Fruit fly (Drosophila melanogaster): ENCODE results near the gene CG13720.

CG13720 gene

DNA sequence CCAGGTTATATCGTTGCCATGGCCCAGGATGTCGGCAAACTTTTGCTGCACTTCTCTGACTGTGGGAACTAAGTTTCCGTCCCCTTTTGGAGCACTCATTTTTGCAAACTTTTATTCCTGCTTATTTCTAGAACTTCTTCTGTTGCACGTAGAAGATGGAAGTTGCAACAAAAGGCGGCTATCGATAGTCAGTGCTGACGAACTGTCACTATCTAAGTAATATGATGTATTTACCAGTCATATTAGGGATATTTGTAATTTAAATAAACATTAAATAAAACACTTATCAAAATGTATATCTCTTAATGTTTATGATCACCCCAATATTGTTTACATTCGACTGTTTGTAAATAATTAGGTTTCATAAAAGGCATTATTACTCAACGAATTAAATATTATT is 40.8 kb upstream of the CG13720 start, which contains the start of gene CG32243:
Gene CG32243, minus strand, starts transcription at position 175 of the 400 bp plus-strand sequence.
- TF ChIP-seq N (GFP tag; optimal IDR thresholded peaks at IDR 0.05) (peak; percentile 78), OdsH (GFP tag; optimal IDR thresholded peaks at IDR 0.05) (no peak)

DNA sequence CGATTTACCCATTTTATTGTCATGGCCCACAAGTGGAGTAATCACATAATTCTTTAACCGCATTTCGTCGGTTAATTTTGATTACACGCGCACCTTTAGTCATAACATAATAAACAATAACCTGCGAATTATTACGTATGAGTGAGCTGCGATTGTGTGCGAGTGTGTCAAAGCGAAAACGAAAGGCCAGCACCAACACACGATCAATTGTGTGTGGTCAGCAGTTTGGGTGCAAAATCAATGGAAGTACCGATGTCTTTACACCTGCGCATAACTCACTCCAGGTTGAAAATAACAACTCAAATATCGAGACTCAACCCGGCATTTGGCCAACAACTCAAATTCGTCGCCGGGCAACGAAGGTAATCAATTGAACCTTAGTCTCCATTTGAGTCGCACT is 34.2 kb upstream of the CG13720 start:
- TF ChIP-seq dmrt93B (GFP tag; optimal IDR thresholded peaks at IDR 0.05), result no peak
- no peak for TF ChIP-seq Jra (GFP tag; optimal IDR thresholded peaks at IDR 0.05)
- TF ChIP-seq br (GFP tag; optimal IDR thresholded peaks at IDR 0.05), result no peak
- no peak for TF ChIP-seq woc (GFP tag; optimal IDR thresholded peaks at IDR 0.05)
- no peak for TF ChIP-seq Hr83 (GFP tag; optimal IDR thresholded peaks at IDR 0.05; ENCODE audit: poor library complexity, severe bottlenecking)
- no peak for TF ChIP-seq Rel (GFP tag; optimal IDR thresholded peaks at IDR 0.05)
- TF ChIP-seq Rel (tag; optimal IDR thresholded peaks at IDR 0.05), result no peak
- TF ChIP-seq rgr (GFP tag; optimal IDR thresholded peaks at IDR 0.05), result no peak

DNA sequence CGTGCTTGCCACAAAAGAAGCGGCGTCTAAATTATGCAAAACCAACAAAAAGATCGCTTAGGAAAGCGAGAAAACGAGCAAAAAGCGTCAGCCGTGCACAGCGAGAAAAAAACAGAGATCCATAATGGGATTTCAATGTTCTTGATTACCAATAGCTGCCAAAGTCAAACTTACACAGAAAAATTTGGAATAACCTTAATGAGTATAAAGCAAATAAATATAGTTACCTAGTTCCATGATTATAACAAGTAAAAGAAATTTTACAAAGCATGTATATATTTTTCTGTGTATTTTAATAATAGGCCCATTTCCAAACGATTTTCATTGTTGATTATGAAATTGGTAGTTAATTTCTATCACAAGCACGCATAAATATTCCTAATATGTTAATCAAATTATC is 33.6 kb upstream of the CG13720 start:
- no peak for TF ChIP-seq dsf (GFP tag; optimal IDR thresholded peaks at IDR 0.05; ENCODE audit: borderline replicate concordance)
- TF ChIP-seq Mio (GFP tag; optimal IDR thresholded peaks at IDR 0.05), result no peak
- TF ChIP-seq h (GFP tag; optimal IDR thresholded peaks at IDR 0.05), result no peak
- TF ChIP-seq dl (GFP tag; optimal IDR thresholded peaks at IDR 0.05; ENCODE audit: insufficient read depth in 1 of 2, partially characterized antibody in 2 of 2), result no peak
- no peak for TF ChIP-seq Sp1 (GFP tag; optimal IDR thresholded peaks at IDR 0.05)
- no peak for TF ChIP-seq Hr83 (GFP tag; optimal IDR thresholded peaks at IDR 0.05; ENCODE audit: poor library complexity, severe bottlenecking)
- TF ChIP-seq CG9705 (GFP tag; optimal IDR thresholded peaks at IDR 0.05), result no peak
- no peak for TF ChIP-seq ey (GFP tag; optimal IDR thresholded peaks at IDR 0.05)
- TF ChIP-seq GATAd (GFP tag; optimal IDR thresholded peaks at IDR 0.05), result no peak
- no peak for TF ChIP-seq pan (optimal IDR thresholded peaks at IDR 0.05)

DNA sequence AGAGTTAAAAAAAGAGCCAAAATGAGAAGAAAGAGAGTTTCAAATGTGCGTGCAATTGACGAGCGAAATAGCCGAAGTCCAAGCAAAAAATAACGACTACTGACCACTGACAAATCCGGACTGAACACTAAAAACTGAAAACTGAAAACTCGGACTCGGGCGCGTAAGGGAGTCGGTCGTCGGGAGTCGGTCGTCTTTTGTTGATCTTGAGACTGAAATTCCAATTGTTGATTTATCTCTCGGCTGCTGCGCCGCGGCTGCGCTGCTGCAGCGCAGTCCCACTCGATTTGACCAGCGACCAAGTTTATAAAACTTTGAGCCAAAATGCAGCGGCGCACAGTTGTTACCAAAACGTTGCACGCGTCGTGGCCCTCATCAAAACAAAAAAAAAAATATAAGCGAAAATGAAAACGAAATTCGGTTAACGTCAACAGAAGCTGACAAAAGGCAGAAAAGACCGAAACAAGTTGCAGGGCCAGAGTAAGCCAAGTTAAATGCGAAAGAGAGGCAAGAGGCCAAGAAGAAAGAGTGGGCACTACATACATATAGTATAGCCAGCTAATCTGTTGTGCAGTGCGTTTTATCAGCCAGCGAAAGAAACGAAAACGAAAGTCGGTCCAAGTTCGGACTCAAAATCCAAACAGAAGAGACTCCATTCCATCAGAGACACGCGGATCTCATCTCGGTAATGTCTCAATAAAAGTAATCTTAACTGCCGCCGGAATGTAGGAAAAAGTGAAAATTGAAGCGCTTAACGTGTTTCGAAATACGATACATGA is 32.7 kb upstream of the CG13720 start, which contains the start of gene CG11353:
Gene CG11353, plus strand, starts transcription at position 330 of the 779 bp plus-strand sequence.
- TF ChIP-seq lola (GFP tag; optimal IDR thresholded peaks at IDR 0.05), result no peak
- no peak for TF ChIP-seq Myc (optimal IDR thresholded peaks at IDR 0.05)
- no peak for TF ChIP-seq Vsx2 (GFP tag; optimal IDR thresholded peaks at IDR 0.05; ENCODE audit: partially characterized antibody)
- TF ChIP-seq foxo (GFP tag; optimal IDR thresholded peaks at IDR 0.05), result no peak
- TF ChIP-seq dsf (GFP tag; optimal IDR thresholded peaks at IDR 0.05; ENCODE audit: borderline replicate concordance), result no peak
- no peak for TF ChIP-seq Hr78 (GFP tag; optimal IDR thresholded peaks at IDR 0.05)

DNA sequence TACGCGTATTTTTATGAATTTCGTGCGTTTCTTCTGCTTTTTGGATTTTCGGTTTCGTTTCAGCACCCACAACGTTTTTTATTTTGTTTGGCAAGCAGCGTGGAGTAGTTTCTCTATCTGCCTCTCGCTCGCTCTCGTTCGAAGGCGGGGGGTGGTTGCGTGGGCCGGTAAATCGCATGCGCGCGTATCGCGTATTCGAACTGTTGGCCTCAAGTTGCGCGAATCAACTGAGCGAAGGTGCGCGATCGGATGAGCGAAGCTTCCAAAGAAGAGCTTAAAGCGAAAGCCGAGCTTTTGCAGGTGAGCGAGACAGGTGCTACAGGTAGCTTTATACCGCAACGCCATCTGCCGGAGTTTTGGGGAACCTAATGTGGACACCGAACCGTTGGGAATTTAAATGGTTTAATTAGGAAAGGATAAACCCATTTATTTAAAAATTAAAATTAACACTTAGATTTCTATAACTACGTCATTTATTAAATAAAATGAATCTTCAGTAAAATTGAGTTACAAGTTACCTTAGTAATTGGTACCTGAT is 31.7 kb upstream of the CG13720 start, which contains the start of gene Tie:
Gene Tie, minus strand, starts transcription at position 205 of the 538 bp plus-strand sequence.
- TF ChIP-seq foxo (GFP tag; optimal IDR thresholded peaks at IDR 0.05), result no peak
- TF ChIP-seq Myc (optimal IDR thresholded peaks at IDR 0.05), result peak; percentile 20
- no peak for TF ChIP-seq Rel (GFP tag; optimal IDR thresholded peaks at IDR 0.05)
- no peak for TF ChIP-seq Rel (tag; optimal IDR thresholded peaks at IDR 0.05)
- TF ChIP-seq h (GFP tag; optimal IDR thresholded peaks at IDR 0.05), result no peak
- no peak for TF ChIP-seq Sp1 (GFP tag; optimal IDR thresholded peaks at IDR 0.05)

DNA sequence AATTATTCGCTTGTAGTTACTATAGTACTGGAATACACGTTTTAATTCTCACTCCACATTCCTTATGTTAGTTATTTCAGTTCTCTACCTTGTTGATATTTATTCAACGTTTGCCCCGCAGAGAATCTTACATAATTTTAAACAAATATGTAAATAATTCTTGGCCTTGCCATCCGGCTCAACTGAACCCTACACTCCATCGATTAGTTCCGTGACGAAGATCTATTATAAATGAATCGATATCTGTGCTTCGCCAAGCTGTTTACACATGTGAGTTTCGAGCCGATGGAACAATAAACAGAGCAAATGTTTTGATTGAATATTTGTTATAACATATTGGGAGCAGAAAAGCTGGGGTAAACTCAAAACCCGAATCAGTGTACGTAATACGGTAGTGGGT is 21.5 kb upstream of the CG13720 start:
- no peak for TF ChIP-seq br (GFP tag; optimal IDR thresholded peaks at IDR 0.05)
- no peak for TF ChIP-seq sv (GFP tag; optimal IDR thresholded peaks at IDR 0.05)
- no peak for TF ChIP-seq Hr78 (GFP tag; optimal IDR thresholded peaks at IDR 0.05)
- TF ChIP-seq psq (GFP tag; optimal IDR thresholded peaks at IDR 0.05), result no peak

DNA sequence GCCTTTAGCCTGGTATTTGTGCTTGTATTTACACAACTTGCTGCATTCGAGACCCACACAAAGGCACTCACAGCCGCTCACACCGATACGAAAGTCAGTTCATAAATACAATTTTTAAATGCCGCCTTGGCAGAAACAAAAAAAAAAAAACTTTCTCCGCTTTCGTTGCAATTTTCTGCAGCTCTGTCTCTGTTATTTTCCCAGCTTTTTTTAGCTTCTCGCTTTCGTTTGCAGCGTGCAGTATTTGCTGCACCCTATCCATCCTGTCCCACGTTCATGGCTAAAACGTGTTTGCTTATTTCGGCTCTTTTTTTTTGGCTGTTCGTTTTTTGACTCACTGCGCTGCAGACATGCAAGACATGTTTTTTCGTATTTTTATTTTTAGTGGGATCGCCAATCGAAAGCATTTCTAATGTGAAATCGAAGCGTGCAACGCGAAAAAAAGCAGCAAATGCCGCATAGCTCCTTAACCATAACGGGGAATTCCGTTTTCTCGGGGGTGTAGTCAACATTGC is 19.2 kb upstream of the CG13720 start:
- TF ChIP-seq Rel (GFP tag; optimal IDR thresholded peaks at IDR 0.05) (no peak), Rel (tag; optimal IDR thresholded peaks at IDR 0.05) (no peak), h (GFP tag; optimal IDR thresholded peaks at IDR 0.05) (no peak), Hr78 (GFP tag; optimal IDR thresholded peaks at IDR 0.05) (no peak), usp (GFP tag; optimal IDR thresholded peaks at IDR 0.05) (no peak), Dfd (GFP tag; optimal IDR thresholded peaks at IDR 0.05) (no peak), N (GFP tag; optimal IDR thresholded peaks at IDR 0.05) (no peak)
